Worm (Caenorhabditis elegans): ENCODE data around the gene klp-20.

DNA sequence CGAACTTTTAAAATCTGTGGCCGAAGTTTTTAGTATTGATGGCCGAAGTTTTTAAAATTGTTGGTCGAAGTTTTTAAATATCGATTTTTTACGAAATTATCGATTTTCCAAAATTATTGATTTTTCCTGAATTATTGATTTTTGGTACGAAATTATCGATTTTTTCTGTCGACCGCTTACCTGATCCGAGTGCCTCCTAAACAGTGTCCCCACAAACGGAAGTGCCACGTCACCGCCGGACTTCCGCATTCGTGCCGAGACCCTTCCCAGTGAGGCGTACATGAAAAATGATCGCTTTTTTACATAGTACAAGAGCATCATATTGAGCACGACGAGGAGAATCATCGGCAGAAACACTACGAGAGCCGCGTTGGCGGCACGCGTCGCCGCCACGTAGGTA, 5.8 kb upstream of the klp-20 start:
- TF ChIP-seq lin-35 (GFP tag; optimal IDR thresholded peaks at IDR 0.05) (no peak), elt-2 (tag; optimal IDR thresholded peaks at IDR 0.05) (no peak), mef-2 (tag; optimal IDR thresholded peaks at IDR 0.05) (no peak)
